Worm (Caenorhabditis elegans) whole organism, L2 larva: Measurements from ENCODE around the gene F44E5.1.

ENCODE experiments used
- ama-1 ChIP-seq: fragments of 150-350 bp; optimal IDR thresholded peaks from 2 replicates; lab custom pipeline; 2018; ENCODE audit warnings: inconsistent platforms
- fos-1 ChIP-seq: fragments of 150-350 bp; optimal IDR thresholded peaks from 2 replicates; lab custom pipeline; 2014; ENCODE audit warnings: missing biosample characterization, missing genetic modification characterization
- lin-39 ChIP-seq: fragments of 150-350 bp; optimal IDR thresholded peaks from 2 replicates; lab custom pipeline; 2014; ENCODE audit warnings: missing biosample characterization, missing genetic modification reagents, missing genetic modification characterization
- nhr-25 ChIP-seq: fragments of 150-350 bp; sonication (generic microtip); optimal IDR thresholded peaks from 3 replicates; lab custom pipeline; 2014; ENCODE audit warnings: missing biosample characterization, missing genetic modification characterization

DNA sequence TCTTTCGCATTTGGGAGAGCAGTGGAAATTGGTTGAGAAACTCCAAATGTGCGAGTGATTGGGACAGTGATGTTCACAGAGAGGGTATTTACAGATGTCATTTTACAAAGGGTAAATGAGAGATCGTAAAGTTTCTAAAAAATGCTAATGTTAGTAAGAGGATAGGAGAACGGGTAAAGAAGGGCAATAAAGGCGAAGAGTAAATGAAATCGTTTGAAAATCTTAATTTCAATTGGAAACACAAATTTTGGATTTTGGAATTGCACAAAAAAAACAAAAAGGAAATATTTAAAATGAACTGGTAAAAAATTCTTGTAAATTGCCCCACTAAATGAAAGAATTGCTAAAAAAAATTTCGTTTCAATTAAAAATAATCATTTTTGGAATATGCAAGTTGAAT lies 42.1 kb upstream of the F44E5.1 start, which contains the start of gene pap-3:
- TF ChIP-seq nhr-25 (tag; lab: Kevin White, UChicago): no peak
- no peak for TF ChIP-seq ama-1 (lab: Kevin White, UChicago)
- no peak for TF ChIP-seq lin-39 (tag; lab: Kevin White, UChicago)
- no peak for TF ChIP-seq fos-1 (tag; lab: Kevin White, UChicago)
